Fruit fly (Drosophila melanogaster) whole organism, adult: ENCODE data around the gene CG44000.

Experiments used
- CG12768 ChIP-seq: fragments of 200-800 bp; sonication (Bioruptor generic); optimal IDR thresholded peaks from 2 replicates; lab custom pipeline; 2017; ENCODE audit warnings: missing biosample characterization, missing genetic modification characterization, mild to moderate bottlenecking, moderate library complexity, missing genetic modification reagents
- CG1620 ChIP-seq: fragments of 200-800 bp; sonication (Bioruptor generic); optimal IDR thresholded peaks from 2 replicates; lab custom pipeline; 2016; ENCODE audit warnings: missing biosample characterization, missing genetic modification characterization
- CG33017 ChIP-seq: fragments of 200-800 bp; sonication (Bioruptor generic); optimal IDR thresholded peaks from 2 replicates; lab custom pipeline; 2018; ENCODE audit warnings: missing biosample characterization, mild to moderate bottlenecking, missing genetic modification characterization, moderate library complexity
- Clk ChIP-seq: fragments of 200-800 bp; sonication (Bioruptor generic); optimal IDR thresholded peaks from 2 replicates; lab custom pipeline; 2017; ENCODE audit warnings: missing biosample characterization, missing genetic modification characterization
- Crg-1 ChIP-seq: fragments of 200-800 bp; sonication (Bioruptor generic); optimal IDR thresholded peaks from 2 replicates; lab custom pipeline; 2016; ENCODE audit warnings: missing biosample characterization, missing genetic modification characterization
- Hr96 ChIP-seq: fragments of 200-800 bp; sonication (Bioruptor generic); optimal IDR thresholded peaks from 2 replicates; lab custom pipeline; 2016; ENCODE audit warnings: missing biosample characterization, missing genetic modification characterization
- Mnt ChIP-seq: fragments of 200-800 bp; sonication (Bioruptor generic); optimal IDR thresholded peaks from 2 replicates; lab custom pipeline; 2016; ENCODE audit warnings: missing biosample characterization, mild to moderate bottlenecking, missing genetic modification characterization
- bab1 ChIP-seq: fragments of 200-800 bp; sonication (Bioruptor generic); optimal IDR thresholded peaks from 3 replicates; lab custom pipeline; 2019; ENCODE audit warnings: missing biosample characterization, mild to moderate bottlenecking, missing genetic modification characterization, moderate library complexity
- cic ChIP-seq: fragments of 200-800 bp; sonication (Bioruptor generic); optimal IDR thresholded peaks from 2 replicates; lab custom pipeline; 2017; ENCODE audit warnings: missing biosample characterization, mild to moderate bottlenecking, missing genetic modification characterization, moderate library complexity
- kay ChIP-seq: fragments of 200-800 bp; sonication (Bioruptor generic); peaks from one replicate; lab custom pipeline; 2016; ENCODE audit warnings: missing biosample characterization, missing genetic modification characterization, borderline replicate concordance

dm6 chr2L:5052367-5052914, 9.4 kb downstream of the CG44000 start, which contains the start of gene senju:
- TF ChIP-seq Hr96 (GFP tag; lab: Kevin White, UChicago) (peak; percentile 79), Mnt (GFP tag; lab: Kevin White, UChicago) (peak; percentile 98), CG12768 (GFP tag; lab: Kevin White, UChicago) (peak; percentile 91), CG33017 (tag; lab: Kevin White, UChicago) (peak; percentile 82), Clk (GFP tag; lab: Kevin White, UChicago) (peak; percentile 67), CG1620 (GFP tag; lab: Kevin White, UChicago) (peak; percentile 94), kay (GFP tag; lab: Kevin White, UChicago) (no peak), Crg-1 (peak; percentile 97), cic (peak; percentile 89), bab1 (GFP tag; lab: Kevin White, UChicago) (peak; percentile 80)
